Fruit fly (Drosophila melanogaster) whole organism, prepupa: ENCODE data around the gene CG12438.

ENCODE experiments used
- Blimp-1 ChIP-seq: fragments of 200-800 bp; sonication (Bioruptor generic); optimal IDR thresholded peaks from 3 replicates; lab custom pipeline; 2017; ENCODE audit warnings: missing biosample characterization, missing genetic modification characterization, mild to moderate bottlenecking, moderate library complexity, missing genetic modification reagents
- CG10631 ChIP-seq: fragments of 200-800 bp; sonication (Bioruptor generic); optimal IDR thresholded peaks from 2 replicates; lab custom pipeline; 2016; ENCODE audit warnings: missing biosample characterization, missing genetic modification characterization
- CG10669 ChIP-seq: fragments of 200-800 bp; sonication (Bioruptor generic); optimal IDR thresholded peaks from 3 replicates; lab custom pipeline; 2018; ENCODE audit warnings: missing biosample characterization, mild to moderate bottlenecking, missing genetic modification characterization, moderate library complexity
- CG11294 ChIP-seq: fragments of 200-800 bp; sonication (Bioruptor generic); IDR thresholded peaks from 2 replicates; pipeline ENCODE4 v1.3.6; 2022; ENCODE audit warnings: missing biosample characterization, missing genetic modification characterization
- CG11762 ChIP-seq: fragments of 200-800 bp; sonication (Bioruptor generic); optimal IDR thresholded peaks from 3 replicates; lab custom pipeline; 2016; ENCODE audit warnings: missing biosample characterization, missing genetic modification characterization; ENCODE audit not compliant: insufficient read depth
- CG11902 ChIP-seq: fragments of 200-800 bp; sonication (Bioruptor generic); optimal IDR thresholded peaks from 3 replicates; lab custom pipeline; 2016; ENCODE audit warnings: missing biosample characterization, missing genetic modification characterization
- CG15336 ChIP-seq: fragments of 200-800 bp; sonication (Bioruptor generic); IDR thresholded peaks from 2 replicates; pipeline ENCODE4 v1.3.6; 2022; ENCODE audit warnings: missing biosample characterization, missing genetic modification characterization
- CG16779 ChIP-seq: fragments of 200-800 bp; sonication (Bioruptor generic); optimal IDR thresholded peaks from 3 replicates; lab custom pipeline; 2017; ENCODE audit warnings: missing biosample characterization, mild to moderate bottlenecking, missing genetic modification characterization
- CG31627 ChIP-seq: fragments of 200-800 bp; sonication (Bioruptor generic); optimal IDR thresholded peaks from 3 replicates; lab custom pipeline; 2016; ENCODE audit warnings: missing biosample characterization, missing genetic modification characterization
- CG32006 ChIP-seq: fragments of 200-800 bp; sonication (Bioruptor generic); optimal IDR thresholded peaks from 3 replicates; lab custom pipeline; 2017; ENCODE audit warnings: missing biosample characterization, mild to moderate bottlenecking, missing genetic modification characterization
- CG3919 ChIP-seq: fragments of 200-800 bp; sonication (Bioruptor generic); optimal IDR thresholded peaks from 3 replicates; lab custom pipeline; 2016; ENCODE audit warnings: missing biosample characterization, missing genetic modification characterization
- CG4318 ChIP-seq: fragments of 200-800 bp; sonication (Bioruptor generic); optimal IDR thresholded peaks from 3 replicates; lab custom pipeline; 2017; ENCODE audit warnings: missing biosample characterization, mild to moderate bottlenecking, missing genetic modification characterization
- CG6163 ChIP-seq: fragments of 200-800 bp; sonication (Bioruptor generic); IDR thresholded peaks from 3 replicates; pipeline ENCODE4 v1.3.6; 2022; ENCODE audit warnings: missing biosample characterization, missing genetic modification characterization
- CG6276 ChIP-seq: fragments of 200-800 bp; sonication (Bioruptor generic); optimal IDR thresholded peaks from 2 replicates; lab custom pipeline; 2017; ENCODE audit warnings: missing biosample characterization, mild to moderate bottlenecking, missing genetic modification characterization
- CG6808 ChIP-seq: fragments of 200-800 bp; sonication (Bioruptor generic); optimal IDR thresholded peaks from 3 replicates; lab custom pipeline; 2017; ENCODE audit warnings: missing biosample characterization, missing genetic modification characterization, mild to moderate bottlenecking, moderate library complexity, missing genetic modification reagents
- CG6854 ChIP-seq: fragments of 200-800 bp; sonication (Bioruptor generic); optimal IDR thresholded peaks from 2 replicates; lab custom pipeline; 2017; ENCODE audit warnings: missing biosample characterization, mild to moderate bottlenecking, missing genetic modification characterization
- CG8319 ChIP-seq: fragments of 200-800 bp; sonication (Bioruptor generic); optimal IDR thresholded peaks from 3 replicates; lab custom pipeline; 2016; ENCODE audit warnings: missing biosample characterization, missing genetic modification characterization
- CG9139 ChIP-seq: fragments of 200-800 bp; sonication (Bioruptor generic); optimal IDR thresholded peaks from 3 replicates; lab custom pipeline; 2017; ENCODE audit warnings: missing biosample characterization, mild to moderate bottlenecking, missing genetic modification characterization
- Eip75B ChIP-seq: fragments of 200-800 bp; sonication (Bioruptor generic); optimal IDR thresholded peaks from 3 replicates; lab custom pipeline; 2016; ENCODE audit warnings: missing biosample characterization, missing genetic modification characterization
- Eip78C ChIP-seq: fragments of 200-800 bp; sonication (Bioruptor generic); peaks from one replicate; lab custom pipeline; 2016; ENCODE audit warnings: missing biosample characterization, missing genetic modification characterization
- Eip93F ChIP-seq: fragments of 200-800 bp; sonication (Bioruptor generic); optimal IDR thresholded peaks from 2 replicates; lab custom pipeline; 2016; ENCODE audit warnings: missing biosample characterization, mild to moderate bottlenecking, missing genetic modification characterization
- Ets21C ChIP-seq: fragments of 200-800 bp; sonication (Bioruptor generic); optimal IDR thresholded peaks from 3 replicates; lab custom pipeline; 2016; ENCODE audit warnings: missing biosample characterization, missing genetic modification characterization
- Gug ChIP-seq: fragments of 200-800 bp; sonication (Bioruptor generic); IDR thresholded peaks from 2 replicates; pipeline ENCODE4 v1.3.6; 2022; ENCODE audit warnings: missing biosample characterization, missing genetic modification characterization
- Hr39 ChIP-seq: fragments of 200-800 bp; sonication (Bioruptor generic); optimal IDR thresholded peaks from 2 replicates; lab custom pipeline; 2016; ENCODE audit warnings: missing biosample characterization, missing genetic modification characterization
- Lpt ChIP-seq: fragments of 200-800 bp; sonication (Bioruptor generic); optimal IDR thresholded peaks from 3 replicates; lab custom pipeline; 2016; ENCODE audit warnings: missing biosample characterization, missing genetic modification characterization
- OdsH ChIP-seq: fragments of 200-800 bp; sonication (Bioruptor generic); optimal IDR thresholded peaks from 3 replicates; lab custom pipeline; 2016; ENCODE audit warnings: missing biosample characterization, missing genetic modification characterization
- Sox102F ChIP-seq: fragments of 200-800 bp; sonication (Bioruptor generic); optimal IDR thresholded peaks from 2 replicates; lab custom pipeline; 2016; ENCODE audit warnings: missing biosample characterization, mild to moderate bottlenecking, missing genetic modification characterization
- Sox14 ChIP-seq: fragments of 200-800 bp; sonication (Bioruptor generic); optimal IDR thresholded peaks from 3 replicates; lab custom pipeline; 2016; ENCODE audit warnings: missing biosample characterization, missing genetic modification characterization
- Sox15 ChIP-seq: fragments of 200-800 bp; sonication (Bioruptor generic); optimal IDR thresholded peaks from 3 replicates; lab custom pipeline; 2016; ENCODE audit warnings: missing biosample characterization, missing genetic modification characterization
- achi ChIP-seq: fragments of 200-800 bp; sonication (Bioruptor generic); optimal IDR thresholded peaks from 3 replicates; lab custom pipeline; 2016; ENCODE audit warnings: missing biosample characterization, missing genetic modification characterization
- acj6 ChIP-seq: fragments of 200-800 bp; sonication (Bioruptor generic); optimal IDR thresholded peaks from 3 replicates; lab custom pipeline; 2016; ENCODE audit warnings: missing biosample characterization, missing genetic modification characterization
- cyc ChIP-seq: fragments of 200-800 bp; sonication (Bioruptor generic); optimal IDR thresholded peaks from 3 replicates; lab custom pipeline; 2016; ENCODE audit warnings: missing biosample characterization, missing genetic modification characterization
- dac ChIP-seq: fragments of 200-800 bp; sonication (Bioruptor generic); optimal IDR thresholded peaks from 2 replicates; lab custom pipeline; 2017; ENCODE audit warnings: missing biosample characterization, mild to moderate bottlenecking, missing genetic modification characterization
- dsx ChIP-seq: fragments of 200-800 bp; optimal IDR thresholded peaks from 3 replicates; lab custom pipeline; 2019; ENCODE audit warnings: missing biosample characterization, mild to moderate bottlenecking, missing genetic modification characterization, moderate library complexity; ENCODE audit not compliant: poor library complexity, severe bottlenecking
- eg ChIP-seq: fragments of 200-800 bp; sonication (Bioruptor generic); IDR thresholded peaks from 3 replicates; pipeline ENCODE4 v1.3.6; 2022; ENCODE audit warnings: missing biosample characterization, missing genetic modification characterization
- esn ChIP-seq: fragments of 200-800 bp; sonication (Bioruptor generic); optimal IDR thresholded peaks from 2 replicates; lab custom pipeline; 2016; ENCODE audit warnings: missing biosample characterization, mild to moderate bottlenecking, missing genetic modification characterization, moderate library complexity
- fd59A ChIP-seq: fragments of 200-800 bp; sonication (Bioruptor generic); optimal IDR thresholded peaks from 2 replicates; lab custom pipeline; 2017; ENCODE audit warnings: missing biosample characterization, mild to moderate bottlenecking, missing genetic modification characterization, missing genetic modification reagents
- fd85E ChIP-seq: fragments of 200-800 bp; sonication (Bioruptor generic); optimal IDR thresholded peaks from 3 replicates; lab custom pipeline; 2016; ENCODE audit warnings: missing biosample characterization, missing genetic modification characterization
- fkh ChIP-seq: fragments of 200-800 bp; sonication (Bioruptor generic); optimal IDR thresholded peaks from 3 replicates; lab custom pipeline; 2017; ENCODE audit warnings: missing biosample characterization, mild to moderate bottlenecking, missing genetic modification characterization, moderate library complexity
- lz ChIP-seq: fragments of 200-800 bp; sonication (Bioruptor generic); optimal IDR thresholded peaks from 3 replicates; lab custom pipeline; 2016; ENCODE audit warnings: missing biosample characterization, missing genetic modification characterization
- net ChIP-seq: fragments of 200-800 bp; sonication (Bioruptor generic); optimal IDR thresholded peaks from 3 replicates; lab custom pipeline; 2016; ENCODE audit warnings: missing biosample characterization, missing genetic modification characterization
- pdm3 ChIP-seq: fragments of 200-800 bp; sonication (Bioruptor generic); optimal IDR thresholded peaks from 3 replicates; lab custom pipeline; 2016; ENCODE audit warnings: missing biosample characterization, missing genetic modification characterization
- spab ChIP-seq: fragments of 200-800 bp; sonication (Bioruptor generic); optimal IDR thresholded peaks from 2 replicates; lab custom pipeline; 2017; ENCODE audit warnings: missing biosample characterization, mild to moderate bottlenecking, missing genetic modification characterization, missing genetic modification reagents
- ss ChIP-seq, 2 experiments: fragments of 200-800 bp; sonication (Bioruptor generic); optimal IDR thresholded peaks; 2 replicates in 1 of 2; 3 replicates in 1 of 2; lab custom pipeline; 2017 to 2018; ENCODE audit warnings: mild to moderate bottlenecking in 2 of 2, missing biosample characterization in 2 of 2, missing genetic modification characterization in 2 of 2, moderate library complexity in 1 of 2
- svp ChIP-seq: fragments of 200-800 bp; sonication (Bioruptor generic); peaks from one replicate; lab custom pipeline; 2016; ENCODE audit warnings: missing biosample characterization, missing genetic modification characterization
- topi ChIP-seq: fragments of 200-800 bp; sonication (Bioruptor generic); optimal IDR thresholded peaks from 3 replicates; lab custom pipeline; 2016; ENCODE audit warnings: missing biosample characterization, missing genetic modification characterization
- vri ChIP-seq: fragments of 200-800 bp; sonication (Bioruptor generic); optimal IDR thresholded peaks from 3 replicates; lab custom pipeline; 2016; ENCODE audit warnings: missing biosample characterization, mild to moderate bottlenecking, missing genetic modification characterization

Gene CG12438

DNA sequence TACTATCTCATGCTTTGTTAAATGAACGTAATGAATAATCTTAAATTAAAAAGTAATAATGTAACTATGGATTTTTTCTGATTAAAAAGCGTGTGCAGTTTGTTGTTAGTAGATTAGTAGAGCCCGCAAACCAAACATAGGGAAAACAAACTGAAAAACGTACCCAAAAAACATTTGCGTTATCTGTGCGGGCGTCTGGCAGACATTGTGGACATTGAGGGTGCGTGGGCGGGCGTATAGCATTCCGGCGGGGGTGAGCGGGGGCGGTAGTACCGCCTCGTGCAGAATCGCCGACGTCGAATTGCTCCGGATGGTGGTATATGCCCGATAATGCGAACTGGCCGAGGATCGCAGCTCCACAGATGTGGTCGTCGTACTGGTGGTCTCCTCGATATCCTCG lies 17.8 kb upstream of the CG12438 start:
- TF ChIP-seq Blimp-1 (GFP tag; lab: Kevin White, UChicago) (no peak), CG10669 (no peak), fkh (peak; percentile 65), vri (GFP tag; lab: Kevin White, UChicago) (no peak), esn (no peak), cyc (GFP tag; lab: Kevin White, UChicago) (no peak)

dm6 chr2L:8734998-8735397 lies 17.1 kb upstream of the CG12438 start:
- TF ChIP-seq Blimp-1 (GFP tag; lab: Kevin White, UChicago), result peak; percentile 34
- TF ChIP-seq eg (GFP tag; lab: Robert Waterston, UW), result no peak
- TF ChIP-seq, all 60 proteins: peak for 1

DNA sequence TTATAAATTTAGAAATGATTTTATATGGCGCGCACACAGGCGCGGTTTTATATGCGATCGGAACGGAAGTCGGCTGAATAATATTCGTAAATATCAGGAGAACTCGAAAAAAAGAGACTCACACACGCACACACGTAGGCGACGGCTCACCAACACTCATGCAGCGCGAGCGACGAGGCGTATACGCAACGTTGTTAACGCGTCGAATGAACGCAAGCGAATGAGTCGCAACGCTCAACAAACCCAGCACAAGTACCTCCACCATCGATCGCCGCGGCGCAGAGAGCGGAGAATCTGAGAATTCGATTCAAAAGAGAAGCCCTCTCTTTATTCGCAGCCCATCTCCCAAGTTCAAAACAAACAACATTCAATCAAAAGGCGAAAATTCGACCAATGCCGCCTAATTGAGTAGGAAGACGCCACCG lies 16.5 kb upstream of the CG12438 start:
- TF ChIP-seq CG11902, result no peak
- peak; percentile 47 for TF ChIP-seq net (GFP tag; lab: Kevin White, UChicago)
- no peak for TF ChIP-seq Sox15 (GFP tag; lab: Kevin White, UChicago)
- TF ChIP-seq CG11294 (GFP tag; lab: Robert Waterston, UW), result peak; percentile 37; the same call in 1 of the 2 replicates
- TF ChIP-seq acj6 (GFP tag; lab: Kevin White, UChicago), result no peak
- TF ChIP-seq spab, result no peak
- TF ChIP-seq Eip93F (GFP tag; lab: Kevin White, UChicago), result peak; percentile 61
- TF ChIP-seq CG6276 (GFP tag; lab: Kevin White, UChicago), result peak; percentile 43
- peak; percentile 32 for TF ChIP-seq CG16779 (tag; lab: Kevin White, UChicago)
- peak; percentile 95 for TF ChIP-seq vri (GFP tag; lab: Kevin White, UChicago)
- peak; percentile 31 for TF ChIP-seq Eip78C
- TF ChIP-seq Gug (GFP tag; lab: Robert Waterston, UW), result no peak
- TF ChIP-seq ss (GFP tag; optimal IDR thresholded peaks at IDR 0.05; lab: Kevin White, UChicago), result peak; percentile 41 to 57
- TF ChIP-seq CG3919 (GFP tag; lab: Kevin White, UChicago), result peak; percentile 38
- no peak for TF ChIP-seq CG8319 (GFP tag; lab: Kevin White, UChicago)
- TF ChIP-seq Ets21C, result peak; percentile 1
- peak; percentile 23 for TF ChIP-seq dsx (GFP tag; lab: Kevin White, UChicago)
- TF ChIP-seq svp (GFP tag; lab: Kevin White, UChicago), result peak; percentile 58
- peak; percentile 26 for TF ChIP-seq Eip75B (GFP tag; lab: Kevin White, UChicago)
- TF ChIP-seq CG9139 (GFP tag; lab: Kevin White, UChicago), result peak; percentile 37
- no peak for TF ChIP-seq pdm3 (GFP tag; lab: Kevin White, UChicago)
- peak; percentile 37 for TF ChIP-seq fd85E (GFP tag; lab: Kevin White, UChicago)
- peak; percentile 31 for TF ChIP-seq Sox102F (GFP tag; lab: Kevin White, UChicago)
- TF ChIP-seq topi (GFP tag; lab: Kevin White, UChicago), result peak; percentile 33
- peak; percentile 27; the same call in 1 of the 2 replicates for TF ChIP-seq CG15336
- no peak for TF ChIP-seq fd59A (GFP tag; lab: Kevin White, UChicago)
- TF ChIP-seq OdsH (GFP tag; lab: Kevin White, UChicago), result no peak
- no peak for TF ChIP-seq CG10631 (GFP tag; lab: Kevin White, UChicago)
- TF ChIP-seq CG31627 (GFP tag; lab: Kevin White, UChicago), result no peak
- no peak for TF ChIP-seq dac (GFP tag; lab: Kevin White, UChicago)
- TF ChIP-seq cyc (GFP tag; lab: Kevin White, UChicago), result no peak
- no peak for TF ChIP-seq CG11762
- TF ChIP-seq CG6163, result peak; percentile 67; the same call in 2 of the 3 replicates
- TF ChIP-seq fkh, result peak; percentile 81
- no peak for TF ChIP-seq CG32006
- peak; percentile 62 for TF ChIP-seq Sox14 (GFP tag; lab: Kevin White, UChicago)
- TF ChIP-seq Lpt, result peak; percentile 58
- TF ChIP-seq Blimp-1 (GFP tag; lab: Kevin White, UChicago), result no peak
- TF ChIP-seq lz (GFP tag; lab: Kevin White, UChicago), result peak; percentile 7
- TF ChIP-seq Hr39, result no peak
- peak; percentile 19 for TF ChIP-seq CG6808 (GFP tag; lab: Kevin White, UChicago)
- no peak for TF ChIP-seq achi (GFP tag; lab: Kevin White, UChicago)
- TF ChIP-seq CG6854 (GFP tag; lab: Kevin White, UChicago), result peak; percentile 76
- TF ChIP-seq CG4318 (GFP tag; lab: Kevin White, UChicago), result no peak
